Fruit fly (Drosophila melanogaster) whole organism, wandering third instar larva: Measurements from ENCODE around the gene CG17819.
A peak's percentile ranks its signal among the peaks of the same experiment; 100 is the strongest.

Source experiments
- Abd-B ChIP-seq: fragments of >200 bp; optimal IDR thresholded peaks from 2 replicates; lab custom pipeline; 2017; ENCODE audit warnings: missing biosample characterization, missing genetic modification characterization
- CG32264 ChIP-seq: fragments of 200-800 bp; sonication (Bioruptor generic); optimal IDR thresholded peaks from 2 replicates; lab custom pipeline; 2016; ENCODE audit warnings: missing biosample characterization, missing genetic modification characterization
- CG9705 ChIP-seq: fragments of 200-800 bp; sonication (Bioruptor generic); optimal IDR thresholded peaks from 2 replicates; lab custom pipeline; 2018; ENCODE audit warnings: missing biosample characterization, mild to moderate bottlenecking, missing genetic modification characterization
- CrebA ChIP-seq: fragments of 200-800 bp; sonication (Bioruptor generic); optimal IDR thresholded peaks from 2 replicates; lab custom pipeline; 2016; ENCODE audit warnings: missing biosample characterization, mild to moderate bottlenecking, missing genetic modification characterization, borderline replicate concordance
- Dfd ChIP-seq: fragments of >200 bp; optimal IDR thresholded peaks from 2 replicates; lab custom pipeline; 2017; ENCODE audit warnings: missing biosample characterization, missing genetic modification characterization
- Dif ChIP-seq: fragments of 200-275, 200-300 bp; sonication (Bioruptor generic); optimal IDR thresholded peaks from 2 replicates; lab custom pipeline; 2018; ENCODE audit warnings: missing biosample characterization, missing genetic modification characterization; ENCODE audit not compliant: partially characterized antibody
- GATAd ChIP-seq: sonication (Bioruptor generic); optimal IDR thresholded peaks from 2 replicates; lab custom pipeline; 2016; ENCODE audit warnings: missing biosample characterization, missing genetic modification characterization
- HLH106 ChIP-seq: fragments of 200-800 bp; optimal IDR thresholded peaks from 3 replicates; lab custom pipeline; 2019; ENCODE audit warnings: missing biosample characterization, mild to moderate bottlenecking, missing genetic modification characterization, moderate library complexity
- Hnf4 ChIP-seq: fragments of 200-800 bp; sonication (Bioruptor generic); optimal IDR thresholded peaks from 2 replicates; lab custom pipeline; 2016; ENCODE audit warnings: missing biosample characterization, mild to moderate bottlenecking, missing genetic modification characterization
- Hr78 ChIP-seq: fragments of >200 bp; optimal IDR thresholded peaks from 2 replicates; lab custom pipeline; 2017; ENCODE audit warnings: missing biosample characterization, missing genetic modification characterization
- Hr83 ChIP-seq: fragments of 200-300 bp; sonication (Bioruptor generic); optimal IDR thresholded peaks from 2 replicates; lab custom pipeline; 2016; ENCODE audit warnings: missing biosample characterization, mild to moderate bottlenecking, missing genetic modification characterization, moderate library complexity; ENCODE audit not compliant: poor library complexity, severe bottlenecking
- Jra ChIP-seq: sonication (Bioruptor generic); optimal IDR thresholded peaks from 2 replicates; lab custom pipeline; 2016; ENCODE audit warnings: missing biosample characterization, missing genetic modification characterization
- Mio ChIP-seq: sonication (Bioruptor generic); optimal IDR thresholded peaks from 2 replicates; lab custom pipeline; 2016; ENCODE audit warnings: missing biosample characterization, missing genetic modification characterization
- Myc ChIP-seq: fragments of >200 bp; optimal IDR thresholded peaks from 2 replicates; lab custom pipeline; 2017
- N ChIP-seq: fragments of >200 bp; optimal IDR thresholded peaks from 2 replicates; lab custom pipeline; 2018; ENCODE audit warnings: missing biosample characterization, missing external identifiers, missing genetic modification characterization
- OdsH ChIP-seq: fragments of 200-800 bp; sonication (Bioruptor generic); optimal IDR thresholded peaks from 2 replicates; lab custom pipeline; 2016; ENCODE audit warnings: missing biosample characterization, mild to moderate bottlenecking, missing genetic modification characterization
- Rel ChIP-seq, 2 experiments: fragments of 200-800 bp; sonication (Bioruptor generic) in 1 of 2; optimal IDR thresholded peaks; 2 replicates in 1 of 2; 3 replicates in 1 of 2; lab custom pipeline; 2016 to 2019; ENCODE audit warnings: mild to moderate bottlenecking in 2 of 2, missing biosample characterization in 2 of 2, missing genetic modification characterization in 2 of 2, moderate library complexity in 1 of 2
- Sp1 ChIP-seq: fragments of 200-800 bp; sonication (Bioruptor generic); optimal IDR thresholded peaks from 3 replicates; lab custom pipeline; 2019; ENCODE audit warnings: missing biosample characterization, mild to moderate bottlenecking, missing genetic modification characterization, moderate library complexity
- Vsx2 ChIP-seq: fragments of 200-300, 225-300 bp; sonication (Bioruptor generic); optimal IDR thresholded peaks from 2 replicates; lab custom pipeline; 2018; ENCODE audit warnings: missing biosample characterization, missing genetic modification characterization; ENCODE audit not compliant: partially characterized antibody
- br ChIP-seq: fragments of 200-800 bp; sonication (Bioruptor generic); optimal IDR thresholded peaks from 2 replicates; lab custom pipeline; 2016; ENCODE audit warnings: missing biosample characterization, missing genetic modification characterization
- brk ChIP-seq: fragments of 200-800 bp; sonication (Bioruptor generic); optimal IDR thresholded peaks from 2 replicates; lab custom pipeline; 2016; ENCODE audit warnings: missing biosample characterization, mild to moderate bottlenecking, missing genetic modification characterization
- dl ChIP-seq, 2 experiments: fragments of 175-275, 200-275 bp in 1 of 2; fragments of 200-275 bp in 1 of 2; sonication (Bioruptor generic); optimal IDR thresholded peaks; lab custom pipeline; 2018; ENCODE audit warnings: mild to moderate bottlenecking in 2 of 2, missing biosample characterization in 2 of 2, missing genetic modification characterization in 2 of 2, moderate library complexity in 2 of 2; ENCODE audit not compliant: partially characterized antibody in 2 of 2, insufficient read depth in 1 of 2
- dmrt93B ChIP-seq: fragments of 200-800 bp; sonication (Bioruptor generic); optimal IDR thresholded peaks from 2 replicates; lab custom pipeline; 2018; ENCODE audit warnings: missing biosample characterization, mild to moderate bottlenecking, missing genetic modification characterization
- dsf ChIP-seq: sonication (Bioruptor generic); optimal IDR thresholded peaks from 2 replicates; lab custom pipeline; 2016; ENCODE audit warnings: missing biosample characterization, missing genetic modification characterization, borderline replicate concordance
- ey ChIP-seq: fragments of 200-800 bp; sonication (Bioruptor generic); optimal IDR thresholded peaks from 2 replicates; lab custom pipeline; 2016; ENCODE audit warnings: missing biosample characterization, missing genetic modification characterization
- foxo ChIP-seq, 2 experiments: fragments of 200-800 bp; sonication (Bioruptor generic); optimal IDR thresholded peaks; 2 replicates in 1 of 2; 3 replicates in 1 of 2; lab custom pipeline; 2016 to 2017; ENCODE audit warnings: missing biosample characterization in 2 of 2, missing genetic modification characterization in 2 of 2
- fru ChIP-seq: fragments of 200-800 bp; sonication (Bioruptor generic); optimal IDR thresholded peaks from 3 replicates; lab custom pipeline; 2016; ENCODE audit warnings: missing biosample characterization, mild to moderate bottlenecking, missing genetic modification characterization
- h ChIP-seq: fragments of 200-800 bp; sonication (Bioruptor generic); optimal IDR thresholded peaks from 3 replicates; lab custom pipeline; 2016; ENCODE audit warnings: missing biosample characterization, mild to moderate bottlenecking, missing genetic modification characterization
- jim ChIP-seq: fragments of 175-275, 200-325 bp; sonication (Bioruptor generic); optimal IDR thresholded peaks from 2 replicates; lab custom pipeline; 2016; ENCODE audit warnings: missing biosample characterization, mild to moderate bottlenecking, missing genetic modification characterization
- lola ChIP-seq: fragments of >200 bp; optimal IDR thresholded peaks from 2 replicates; lab custom pipeline; 2017; ENCODE audit warnings: missing biosample characterization, missing genetic modification characterization
- pan ChIP-seq: fragments of >200 bp; optimal IDR thresholded peaks from 2 replicates; lab custom pipeline; 2017
- psq ChIP-seq: fragments of 200-800 bp; sonication (Bioruptor generic); optimal IDR thresholded peaks from 3 replicates; lab custom pipeline; 2017; ENCODE audit warnings: missing biosample characterization, mild to moderate bottlenecking, missing genetic modification characterization, moderate library complexity
- rgr ChIP-seq: fragments of 200-800 bp; sonication (Bioruptor generic); optimal IDR thresholded peaks from 3 replicates; lab custom pipeline; 2016; ENCODE audit warnings: missing biosample characterization, mild to moderate bottlenecking, missing genetic modification characterization
- sage ChIP-seq: fragments of 200-800 bp; sonication (Bioruptor generic); optimal IDR thresholded peaks from 2 replicates; lab custom pipeline; 2016; ENCODE audit warnings: missing biosample characterization, mild to moderate bottlenecking, missing genetic modification characterization
- sv ChIP-seq: fragments of 200-800 bp; sonication (Bioruptor generic); optimal IDR thresholded peaks from 3 replicates; lab custom pipeline; 2016; ENCODE audit warnings: missing biosample characterization, missing genetic modification characterization
- tai ChIP-seq: sonication (Bioruptor generic); optimal IDR thresholded peaks from 2 replicates; lab custom pipeline; 2016; ENCODE audit warnings: missing biosample characterization, missing genetic modification characterization
- usp ChIP-seq: fragments of >200 bp; optimal IDR thresholded peaks from 2 replicates; lab custom pipeline; 2017; ENCODE audit warnings: missing biosample characterization, missing genetic modification characterization
- woc ChIP-seq: sonication (Bioruptor generic); optimal IDR thresholded peaks from 2 replicates; lab custom pipeline; 2016; ENCODE audit warnings: missing biosample characterization, mild to moderate bottlenecking, missing genetic modification characterization

The CG17819 gene

dm6 chr3R:21922244-21922643 is 36.9 kb upstream of the CG17819 start:
- TF ChIP-seq dsf (GFP tag; lab: Kevin White, UChicago) (no peak), Mio (GFP tag; lab: Kevin White, UChicago) (no peak), Rel (GFP tag; optimal IDR thresholded peaks at IDR 0.05; lab: Kevin White, UChicago) (no peak), Rel (tag; optimal IDR thresholded peaks at IDR 0.05; lab: Kevin White, UChicago) (peak; percentile 28)

dm6 chr3R:21921363-21922208 is 36.2 kb upstream of the CG17819 start:
- TF ChIP-seq Myc, result no peak
- peak; percentile 61 for TF ChIP-seq rgr
- no peak for TF ChIP-seq lola (GFP tag; lab: Kevin White, UChicago)
- TF ChIP-seq pan, result peak; percentile 71
- TF ChIP-seq sv (GFP tag; lab: Kevin White, UChicago), result no peak
- TF ChIP-seq Dfd, result peak; percentile 42
- TF ChIP-seq brk (GFP tag; lab: Kevin White, UChicago), result no peak
- TF ChIP-seq tai (GFP tag; lab: Kevin White, UChicago), result no peak
- no peak for TF ChIP-seq Rel (GFP tag; optimal IDR thresholded peaks at IDR 0.05; lab: Kevin White, UChicago)
- peak; percentile 96 for TF ChIP-seq Rel (tag; optimal IDR thresholded peaks at IDR 0.05; lab: Kevin White, UChicago)
- no peak for TF ChIP-seq usp
- TF ChIP-seq N (GFP tag; lab: Kevin White, UChicago), result no peak
- TF ChIP-seq Sp1 (GFP tag; lab: Kevin White, UChicago), result peak; percentile 75
- peak; percentile 71 for TF ChIP-seq psq
- TF ChIP-seq CG9705 (GFP tag; lab: Kevin White, UChicago), result peak; percentile 46
- peak; percentile 79 for TF ChIP-seq jim (GFP tag; lab: Kevin White, UChicago)
- peak; percentile 90 for TF ChIP-seq woc (GFP tag; lab: Kevin White, UChicago)
- peak; percentile 62 for TF ChIP-seq dmrt93B
- TF ChIP-seq CrebA (GFP tag; lab: Kevin White, UChicago), result no peak
- TF ChIP-seq dl (GFP tag; optimal IDR thresholded peaks at IDR 0.05; lab: Kevin White, UChicago; ENCODE audit: insufficient read depth in 1 of 2, partially characterized antibody in 2 of 2), result no peak
- peak; percentile 72 for TF ChIP-seq h (GFP tag; lab: Kevin White, UChicago)
- peak; percentile 77 for TF ChIP-seq ey (GFP tag; lab: Kevin White, UChicago)
- peak; percentile 69 for TF ChIP-seq HLH106 (tag; lab: Kevin White, UChicago)
- no peak for TF ChIP-seq Hr78
- peak; percentile 82 for TF ChIP-seq fru
- TF ChIP-seq Abd-B (GFP tag; lab: Kevin White, UChicago), result no peak
- no peak for TF ChIP-seq CG32264 (GFP tag; lab: Kevin White, UChicago)
- peak; percentile 77 for TF ChIP-seq br (GFP tag; lab: Kevin White, UChicago)
- peak; percentile 46 for TF ChIP-seq Jra (GFP tag; lab: Kevin White, UChicago)
- TF ChIP-seq Mio (GFP tag; lab: Kevin White, UChicago), result no peak
- TF ChIP-seq Vsx2 (GFP tag; lab: Kevin White, UChicago), result no peak
- peak; percentile 19 for TF ChIP-seq Dif
- TF ChIP-seq OdsH (GFP tag; lab: Kevin White, UChicago), result peak; percentile 65
- TF ChIP-seq Hr83 (GFP tag; lab: Kevin White, UChicago), result peak; percentile 12
- peak in 1 of 2 experiments; percentile 68 for TF ChIP-seq foxo (GFP tag; optimal IDR thresholded peaks at IDR 0.05; lab: Kevin White, UChicago)
- no peak for TF ChIP-seq GATAd (GFP tag; lab: Kevin White, UChicago)
- no peak for TF ChIP-seq dsf (GFP tag; lab: Kevin White, UChicago)
- no peak for TF ChIP-seq sage (GFP tag; lab: Kevin White, UChicago)
- peak; percentile 32 for TF ChIP-seq Hnf4
